Worm (Caenorhabditis elegans) whole organism, L2 larva: Measurements from ENCODE around the gene F55B11.5.

Experiments used
- R02D3.7 ChIP-seq: fragments of 150-350 bp; optimal IDR thresholded peaks from 2 replicates; lab custom pipeline; 2014; ENCODE audit warnings: missing biosample characterization, missing genetic modification characterization
- ama-1 ChIP-seq: fragments of 150-350 bp; optimal IDR thresholded peaks from 2 replicates; lab custom pipeline; 2018; ENCODE audit warnings: inconsistent platforms
- ceh-16 ChIP-seq: fragments of 150-350 bp; optimal IDR thresholded peaks from 2 replicates; lab custom pipeline; 2014; ENCODE audit warnings: missing biosample characterization, missing genetic modification characterization
- ceh-82 ChIP-seq: fragments of 150-350 bp; optimal IDR thresholded peaks from 2 replicates; lab custom pipeline; 2014; ENCODE audit warnings: missing biosample characterization, missing genetic modification characterization
- lin-13 ChIP-seq: fragments of 150-350 bp; optimal IDR thresholded peaks from 2 replicates; lab custom pipeline; 2014; ENCODE audit warnings: missing biosample characterization, missing genetic modification reagents, missing genetic modification characterization
- nhr-12 ChIP-seq: fragments of 150-350 bp; optimal IDR thresholded peaks from 2 replicates; lab custom pipeline; 2014; ENCODE audit warnings: missing biosample characterization, missing genetic modification characterization
- nhr-129 ChIP-seq: fragments of 150-350 bp; optimal IDR thresholded peaks from 2 replicates; lab custom pipeline; 2014; ENCODE audit warnings: missing biosample characterization, missing genetic modification characterization
- peb-1 ChIP-seq: fragments of 150-350 bp; optimal IDR thresholded peaks from 2 replicates; lab custom pipeline; 2014; ENCODE audit warnings: missing biosample characterization, missing genetic modification characterization
- skn-1 ChIP-seq: sonication (generic microtip); optimal IDR thresholded peaks from 2 replicates; lab custom pipeline; 2017; ENCODE audit warnings: missing biosample characterization, missing genetic modification characterization
- snpc-4 ChIP-seq: fragments of 150-350 bp; optimal IDR thresholded peaks from 2 replicates; lab custom pipeline; 2014; ENCODE audit warnings: missing biosample characterization, missing genetic modification characterization
- unc-39 ChIP-seq: fragments of 150-350 bp; optimal IDR thresholded peaks from 2 replicates; lab custom pipeline; 2014; ENCODE audit warnings: missing biosample characterization, missing genetic modification characterization

ce11 chrIV:14423194-14423593 lies 4.3 kb upstream of the F55B11.5 start, which contains the start of gene F55B11.2:
- TF ChIP-seq lin-13 (GFP tag; lab: Kevin White, UChicago) (no peak), skn-1 (no peak), snpc-4 (tag; lab: Kevin White, UChicago) (no peak), unc-39 (no peak), R02D3.7 (tag; lab: Kevin White, UChicago) (no peak), ama-1 (lab: Kevin White, UChicago) (no peak), nhr-12 (tag; lab: Kevin White, UChicago) (no peak), peb-1 (no peak), ceh-82 (tag; lab: Kevin White, UChicago) (no peak), nhr-129 (tag; lab: Kevin White, UChicago) (no peak), ceh-16 (tag; lab: Kevin White, UChicago) (no peak)
